Fruit fly (Drosophila melanogaster): ENCODE data around the gene CoRest.

Gene CoRest

DNA sequence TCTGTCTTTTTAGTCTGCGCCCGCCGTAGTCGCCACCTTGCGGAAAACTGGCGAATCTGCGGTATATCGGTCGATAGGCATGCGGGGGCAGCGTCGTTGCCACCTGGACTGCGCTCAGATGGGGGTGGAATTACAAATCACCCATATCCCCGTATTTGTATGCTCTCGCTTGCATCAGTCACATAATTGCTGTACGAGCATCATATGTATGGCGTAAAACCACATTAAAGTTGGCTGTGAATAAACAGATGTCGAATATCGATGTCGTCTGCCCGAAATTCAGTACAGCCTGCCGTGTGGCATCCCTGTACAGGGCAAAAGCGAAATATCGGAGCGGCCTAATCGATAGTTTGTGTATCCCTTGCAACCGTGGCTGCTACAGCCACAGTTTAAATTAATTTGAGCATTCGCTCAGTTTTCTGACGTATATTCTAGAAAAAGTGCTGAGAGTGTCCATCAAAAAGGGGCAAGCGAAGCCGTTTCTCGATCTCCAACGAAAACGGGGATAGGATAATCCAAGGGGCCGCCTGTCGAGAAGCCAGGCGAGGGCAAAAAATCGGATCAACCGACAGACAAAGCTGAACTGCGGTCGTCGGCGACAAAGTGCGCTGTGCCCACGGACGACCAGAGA lies at the start of gene CoRest, which contains the start of gene Idh3a:
CoRest (plus strand) TSS at position 177 of the 631 bp plus-strand sequence.
Idh3a (minus strand) TSS at position 58 of the 631 bp plus-strand sequence.
- TF ChIP-seq CG8478 (optimal IDR thresholded peaks at IDR 0.05): no peak
- TF ChIP-seq CTCF (optimal IDR thresholded peaks at IDR 0.05): peak; percentile 83 to 92

- TF ChIP-seq CG8478 (optimal IDR thresholded peaks at IDR 0.05) (no peak), CTCF (optimal IDR thresholded peaks at IDR 0.05) (no peak)
Observed at dm6 chrX:19474763-19475162, 47.0 kb upstream of the CoRest start, which contains the start of gene narya. Gene narya, plus strand, starts transcription at chrX:19475063.

DNA sequence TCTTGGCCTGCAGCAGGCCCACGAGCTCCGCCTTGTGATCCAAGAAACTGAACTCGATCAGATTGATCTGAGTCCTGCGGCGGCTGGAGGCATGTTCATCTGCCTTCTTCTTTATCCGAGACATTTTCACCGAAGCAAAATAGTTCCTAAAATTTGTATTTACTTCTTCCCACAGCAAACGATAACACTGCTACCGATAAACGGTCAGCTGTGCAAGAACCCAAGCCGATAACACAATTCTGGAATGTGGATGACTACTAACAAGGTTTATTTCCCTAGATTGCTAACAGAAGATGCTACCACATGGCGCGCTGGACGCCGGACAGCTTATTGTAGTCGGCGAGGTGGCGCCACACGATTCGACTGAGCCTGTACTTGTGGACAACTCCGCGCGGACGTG lies 42.6 kb upstream of the CoRest start, which contains the start of gene CG32533:
CG32533 (minus strand) TSS at position 278 of the 400 bp plus-strand sequence.
- TF ChIP-seq CTCF (optimal IDR thresholded peaks at IDR 0.05): no peak
- TF ChIP-seq CG8478 (optimal IDR thresholded peaks at IDR 0.05): no peak

DNA sequence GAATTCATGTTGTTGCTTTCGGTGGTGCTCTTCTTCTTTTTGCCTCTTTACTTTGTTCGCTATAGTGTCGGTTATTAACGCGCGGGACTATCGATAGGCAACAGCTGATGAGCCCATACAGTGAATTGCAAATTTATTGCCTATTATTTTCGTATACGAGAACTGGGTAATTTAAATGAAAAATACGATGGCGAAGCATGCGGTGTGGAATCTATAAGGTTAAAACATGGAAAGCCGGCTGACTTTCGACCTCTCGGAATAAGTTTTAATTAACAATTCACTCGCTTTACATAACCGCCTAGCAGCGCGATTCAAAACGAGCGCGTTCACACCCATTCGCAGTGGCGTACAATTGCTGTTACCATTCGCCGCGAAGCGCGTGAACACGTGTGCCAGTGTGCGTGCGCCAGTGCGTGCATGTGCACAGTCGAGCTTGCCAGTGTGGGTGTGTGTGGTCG lies 41.8 kb upstream of the CoRest start, which contains the start of the genes Naa15-16 and mRpS14:
Naa15-16 (plus strand) TSS at position 116 of the 458 bp plus-strand sequence.
mRpS14 (minus strand) TSS at position 370 of the 458 bp plus-strand sequence.
- TF ChIP-seq CG8478 (optimal IDR thresholded peaks at IDR 0.05): no peak
- TF ChIP-seq CTCF (optimal IDR thresholded peaks at IDR 0.05): no peak

- no peak for TF ChIP-seq CG8478 (optimal IDR thresholded peaks at IDR 0.05)
- no peak for TF ChIP-seq CTCF (optimal IDR thresholded peaks at IDR 0.05)
Observed at dm6 chrX:19480544-19481127, 41.1 kb upstream of the CoRest start.

DNA sequence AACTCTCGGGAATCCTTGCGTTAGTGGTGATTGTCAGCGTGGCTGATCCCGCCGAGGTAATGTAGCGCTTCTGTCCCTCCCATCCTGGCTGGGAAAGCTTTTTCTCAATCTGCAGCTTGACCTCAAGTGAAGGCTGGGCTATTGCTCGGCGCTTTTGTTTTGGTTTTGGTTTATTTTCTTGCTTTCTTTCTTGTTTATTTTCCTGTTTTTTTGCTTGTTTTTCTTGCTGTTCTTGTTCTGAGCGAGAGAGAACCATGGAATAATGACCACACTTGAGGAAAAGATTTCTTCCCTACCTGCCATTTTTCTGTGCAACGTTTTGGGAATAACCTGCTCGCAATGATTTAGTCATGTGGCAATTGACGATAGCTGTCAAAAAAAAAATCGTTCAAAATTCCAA lies 36.7 kb upstream of the CoRest start:
- TF ChIP-seq CTCF (optimal IDR thresholded peaks at IDR 0.05): no peak
- TF ChIP-seq CG8478 (optimal IDR thresholded peaks at IDR 0.05): no peak

DNA sequence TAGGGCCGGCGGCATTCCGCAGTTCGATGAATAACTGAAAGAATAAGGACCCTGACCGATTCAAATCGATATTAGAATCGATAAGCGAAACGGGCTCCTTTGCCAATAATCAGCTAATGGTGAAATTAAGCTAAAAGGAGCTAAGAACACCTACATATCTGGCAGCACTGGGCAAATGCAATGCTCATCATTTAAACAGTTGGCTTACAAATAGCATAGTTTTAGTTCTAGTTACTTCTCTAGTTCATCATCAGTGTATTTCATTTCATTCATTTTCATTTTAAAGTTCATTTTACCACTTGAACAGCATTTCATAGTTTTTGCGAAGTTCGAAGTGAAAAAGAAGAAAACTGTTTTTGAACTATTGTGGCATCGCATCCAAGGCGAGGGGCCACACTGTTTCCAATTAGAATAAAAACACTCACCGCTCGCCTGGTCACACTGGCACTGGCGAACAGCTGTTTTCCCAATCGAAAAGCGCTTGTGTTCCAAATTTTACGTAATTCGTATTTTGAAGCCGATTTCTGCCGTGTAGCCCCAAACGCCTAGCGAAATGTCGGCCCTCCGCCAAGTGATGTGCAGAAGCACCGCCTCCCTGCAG lies 29.6 kb upstream of the CoRest start, which contains the start of the genes pcm and ND-18:
pcm (minus strand) TSS at position 28 of the 601 bp plus-strand sequence.
ND-18 (plus strand) TSS at position 438 of the 601 bp plus-strand sequence.
- TF ChIP-seq CG8478 (optimal IDR thresholded peaks at IDR 0.05): no peak

DNA sequence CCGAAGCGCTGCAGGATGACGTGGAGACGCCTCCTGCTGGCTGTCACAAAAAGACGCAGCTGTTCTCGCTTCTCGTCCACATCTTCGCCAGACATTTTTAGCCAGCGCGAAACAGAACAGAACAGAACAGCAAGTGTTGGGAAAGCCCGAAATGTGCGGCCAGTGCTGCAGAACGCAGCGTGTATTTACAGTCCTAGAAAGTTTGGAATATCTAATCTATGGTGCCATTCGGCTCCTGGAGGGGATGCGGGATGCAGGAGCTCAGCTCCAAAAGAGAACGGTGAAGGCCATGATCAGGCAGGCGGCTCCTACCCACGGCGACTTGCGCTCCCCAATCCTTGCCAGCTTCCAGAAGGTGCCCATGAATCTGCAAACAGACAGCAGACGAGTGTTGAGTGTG lies 27.4 kb upstream of the CoRest start, which contains the start of gene CG12204:
CG12204 (minus strand) TSS at position 117 of the 400 bp plus-strand sequence.
- no peak for TF ChIP-seq CTCF (optimal IDR thresholded peaks at IDR 0.05)
- TF ChIP-seq CG8478 (optimal IDR thresholded peaks at IDR 0.05): no peak

DNA sequence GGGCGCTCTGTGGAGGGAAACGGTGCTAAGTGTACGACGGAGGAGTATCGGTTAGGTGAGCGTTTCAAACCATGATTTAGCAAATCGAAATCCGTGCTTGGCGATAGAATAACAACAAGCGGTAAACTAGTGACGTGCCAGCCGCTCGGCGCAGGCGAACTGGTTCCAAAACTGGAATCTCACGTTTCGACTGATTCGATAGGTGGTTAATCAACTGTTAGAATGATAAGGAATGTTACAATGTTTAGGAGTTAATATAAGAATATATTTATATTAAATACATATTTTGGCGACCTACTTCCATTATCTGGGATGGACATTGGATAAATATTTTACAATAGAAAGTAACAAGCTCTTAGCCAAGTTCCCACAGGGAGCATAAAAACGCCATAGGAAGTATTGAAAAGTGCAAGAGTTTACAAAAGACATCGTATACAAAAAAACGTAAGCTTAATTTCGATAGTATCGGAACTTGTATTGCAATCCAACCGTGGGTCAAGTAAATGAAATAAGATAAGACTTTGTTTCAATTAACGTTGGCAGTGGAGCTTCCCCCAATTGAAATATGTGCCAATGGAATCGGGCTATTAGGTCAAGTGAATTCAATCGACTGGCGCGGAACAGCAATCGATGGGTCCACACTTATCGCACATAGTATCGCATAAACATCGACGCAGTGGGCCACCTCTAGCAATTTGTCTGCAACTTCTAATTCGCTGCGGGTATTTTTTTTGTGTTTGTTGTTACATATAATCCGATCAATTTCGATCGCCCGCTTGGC lies 26.7 kb upstream of the CoRest start, which contains the start of the genes ksh, CG14200 and Pfrx:
ksh (minus strand) TSS at position 163 of the 781 bp plus-strand sequence.
CG14200 (plus strand) TSS at position 676 of the 781 bp plus-strand sequence.
Pfrx (plus strand) TSS at position 676 of the 781 bp plus-strand sequence.
- TF ChIP-seq CG8478 (optimal IDR thresholded peaks at IDR 0.05) (no peak), CTCF (optimal IDR thresholded peaks at IDR 0.05) (peak in 1 of 2 experiments; percentile 12)

dm6 chrX:19495611-19496583 lies 25.8 kb upstream of the CoRest start:
- no peak for TF ChIP-seq CG8478 (optimal IDR thresholded peaks at IDR 0.05)
- TF ChIP-seq CTCF (optimal IDR thresholded peaks at IDR 0.05): no peak

dm6 chrX:19496808-19497259 lies 24.9 kb upstream of the CoRest start:
- TF ChIP-seq CTCF (optimal IDR thresholded peaks at IDR 0.05): no peak
- TF ChIP-seq CG8478 (optimal IDR thresholded peaks at IDR 0.05): no peak

DNA sequence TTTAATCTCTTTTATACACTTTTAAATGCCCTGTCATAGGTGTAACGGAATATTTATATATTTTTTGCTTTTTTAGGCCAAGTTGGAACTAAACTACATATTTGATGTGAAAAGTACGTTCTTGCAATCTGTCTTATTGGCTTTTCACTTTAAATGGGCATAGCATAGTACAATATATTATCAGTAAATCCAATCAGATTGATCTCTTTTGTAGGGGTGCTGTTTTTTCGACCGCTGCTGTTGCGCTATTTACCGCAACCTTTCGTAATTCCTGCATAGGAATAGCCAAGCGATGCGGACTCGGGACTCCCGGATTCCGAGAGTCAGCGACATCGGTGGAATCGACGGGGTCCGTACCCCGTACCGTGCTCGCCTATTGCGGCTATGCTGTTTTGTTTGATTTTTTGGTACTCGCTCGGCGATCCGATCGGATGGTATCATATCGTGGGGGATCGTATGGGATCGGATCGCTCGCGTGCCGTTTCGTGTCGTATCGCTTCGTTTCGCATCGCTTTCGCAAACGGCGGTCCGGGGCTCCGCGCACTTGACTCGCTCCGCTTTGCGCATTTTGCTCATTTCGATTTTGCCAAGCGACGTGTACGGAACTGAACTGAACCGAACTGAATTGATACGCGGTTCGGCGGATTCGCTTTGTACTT lies 23.8 kb upstream of the CoRest start:
- no peak for TF ChIP-seq CG8478 (optimal IDR thresholded peaks at IDR 0.05)
- no peak for TF ChIP-seq CTCF (optimal IDR thresholded peaks at IDR 0.05)
